Worm (Caenorhabditis elegans): ENCODE results near the gene srg-22.

DNA sequence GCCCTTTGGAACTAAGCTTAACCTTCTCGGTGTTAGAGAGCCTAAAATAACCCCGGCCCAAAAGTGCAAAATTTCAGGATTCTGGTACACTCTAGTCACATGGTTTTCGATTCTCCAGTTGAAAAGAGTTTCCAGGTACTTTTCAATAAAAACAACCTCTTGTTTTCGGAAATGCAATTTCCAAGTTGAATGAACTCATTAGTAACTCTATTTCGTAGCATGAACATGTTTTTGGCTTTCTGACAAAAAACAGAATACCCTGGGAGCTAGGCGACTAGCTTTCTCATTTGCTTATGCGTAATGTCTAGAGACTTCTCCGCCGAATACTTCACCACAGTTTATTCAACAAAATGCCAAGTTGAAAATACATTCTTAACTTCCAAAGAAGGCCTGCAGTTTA, 30.0 kb upstream of the srg-22 start, which contains the start of gene srh-71:
- no peak for TF ChIP-seq efl-3 (GFP tag; optimal IDR thresholded peaks at IDR 0.05)
- no peak for TF ChIP-seq sptf-1 (tag; optimal IDR thresholded peaks at IDR 0.05)
- no peak for TF ChIP-seq snpc-4 (tag; optimal IDR thresholded peaks at IDR 0.05)
